Worm (Caenorhabditis elegans) whole organism, young adult: Measurements from ENCODE around the gene Y105C5B.19.

Experiments used
- F49E8.2 ChIP-seq: sonication (generic microtip); optimal IDR thresholded peaks from 3 replicates; lab custom pipeline; 2017; ENCODE audit warnings: missing genetic modification characterization, mild to moderate bottlenecking, missing compliant biosample characterization, antibody characterized with exemption, moderate library complexity; ENCODE audit not compliant: insufficient read depth
- tbx-9 ChIP-seq: sonication (generic microtip); optimal IDR thresholded peaks from 2 replicates; lab custom pipeline; 2016; ENCODE audit warnings: borderline replicate concordance, missing genetic modification characterization, inconsistent platforms, missing compliant biosample characterization

ce11 chrIV:15931833-15932232 is 51.9 kb downstream of the Y105C5B.19 start:
- no peak for TF ChIP-seq tbx-9 (tag; lab: Kevin White, UChicago)
- TF ChIP-seq F49E8.2: peak; percentile 39
